Worm (Caenorhabditis elegans) whole organism, mixed stage, embryonic: ENCODE measurements around the gene R06F6.14.

ENCODE experiments used
- M03D4.4 ChIP-seq: sonication (generic microtip); optimal IDR thresholded peaks from 2 replicates; lab custom pipeline; 2017; ENCODE audit warnings: mild to moderate bottlenecking, missing genetic modification characterization, missing compliant biosample characterization
- bed-3 ChIP-seq: fragments of 200-800 bp; sonication (Bioruptor generic); optimal IDR thresholded peaks from 3 replicates; lab custom pipeline; 2018; ENCODE audit warnings: mild to moderate bottlenecking, missing genetic modification characterization, moderate library complexity, missing compliant biosample characterization
- blmp-1 ChIP-seq: fragments of 150-350 bp; optimal IDR thresholded peaks from 2 replicates; lab custom pipeline; 2014; ENCODE audit warnings: missing biosample characterization, missing genetic modification characterization
- ceh-39 ChIP-seq: fragments of 150-350 bp; optimal IDR thresholded peaks from 2 replicates; lab custom pipeline; 2014; ENCODE audit warnings: missing biosample characterization, missing genetic modification characterization
- ces-1 ChIP-seq: fragments of 150-350 bp; optimal IDR thresholded peaks from 2 replicates; lab custom pipeline; 2014; ENCODE audit warnings: missing biosample characterization, missing genetic modification reagents, missing genetic modification characterization
- elt-1 ChIP-seq: sonication (generic microtip); optimal IDR thresholded peaks from 2 replicates; lab custom pipeline; 2017; ENCODE audit warnings: missing genetic modification characterization, mild to moderate bottlenecking, missing compliant biosample characterization, antibody characterized with exemption, moderate library complexity, borderline replicate concordance; ENCODE audit not compliant: insufficient read depth
- elt-3 ChIP-seq: fragments of 150-350 bp; optimal IDR thresholded peaks from 2 replicates; lab custom pipeline; 2014; ENCODE audit warnings: missing biosample characterization, missing genetic modification characterization
- flh-1 ChIP-seq: fragments of 200-800 bp; sonication (Bioruptor generic); optimal IDR thresholded peaks from 2 replicates; lab custom pipeline; 2018; ENCODE audit warnings: mild to moderate bottlenecking, missing genetic modification characterization, moderate library complexity, missing compliant biosample characterization
- ham-2 ChIP-seq: fragments of 200-800 bp; sonication (Bioruptor generic); optimal IDR thresholded peaks from 2 replicates; lab custom pipeline; 2018; ENCODE audit warnings: mild to moderate bottlenecking, missing genetic modification characterization, missing compliant biosample characterization
- hlh-1 ChIP-seq: fragments of 150-350 bp; optimal IDR thresholded peaks from 2 replicates; lab custom pipeline; 2014; ENCODE audit warnings: missing biosample characterization, missing genetic modification reagents, missing genetic modification characterization
- lin-13 ChIP-seq: fragments of 150-350 bp; optimal IDR thresholded peaks from 2 replicates; lab custom pipeline; 2014; ENCODE audit warnings: missing biosample characterization, missing genetic modification characterization
- lsy-2 ChIP-seq: fragments of 150-350 bp; optimal IDR thresholded peaks from 2 replicates; lab custom pipeline; 2014; ENCODE audit warnings: missing biosample characterization, missing genetic modification characterization
- mab-5 ChIP-seq: fragments of 150-350 bp; optimal IDR thresholded peaks from 2 replicates; lab custom pipeline; 2014; ENCODE audit warnings: missing biosample characterization, missing genetic modification characterization
- mep-1 ChIP-seq: fragments of 150-350 bp; optimal IDR thresholded peaks from 2 replicates; lab custom pipeline; 2017; ENCODE audit warnings: missing biosample characterization, missing genetic modification reagents, missing genetic modification characterization, inconsistent platforms
- nhr-2 ChIP-seq: fragments of 150-350 bp; optimal IDR thresholded peaks from 2 replicates; lab custom pipeline; 2014; ENCODE audit warnings: missing biosample characterization, missing genetic modification characterization
- nhr-237 ChIP-seq: fragments of 150-350 bp; optimal IDR thresholded peaks from 2 replicates; lab custom pipeline; 2014; ENCODE audit warnings: missing biosample characterization, missing genetic modification characterization
- nhr-28 ChIP-seq: fragments of 150-350 bp; optimal IDR thresholded peaks from 2 replicates; lab custom pipeline; 2014; ENCODE audit warnings: missing biosample characterization, missing genetic modification characterization
- nhr-76 ChIP-seq: sonication (generic microtip); optimal IDR thresholded peaks from 2 replicates; lab custom pipeline; 2017; ENCODE audit warnings: missing biosample characterization, missing genetic modification characterization
- pha-4 ChIP-seq: fragments of 150-350 bp; optimal IDR thresholded peaks from 2 replicates; lab custom pipeline; 2018; ENCODE audit warnings: missing biosample characterization, missing genetic modification reagents, missing genetic modification characterization
- sem-2 ChIP-seq: fragments of 200-800 bp; sonication (Bioruptor generic); optimal IDR thresholded peaks from 2 replicates; lab custom pipeline; 2018; ENCODE audit warnings: mild to moderate bottlenecking, missing genetic modification characterization, missing compliant biosample characterization
- snpc-4 ChIP-seq: fragments of 150-350 bp; optimal IDR thresholded peaks from 2 replicates; lab custom pipeline; 2014; ENCODE audit warnings: missing biosample characterization, missing genetic modification characterization
- sptf-1 ChIP-seq: sonication (generic microtip); optimal IDR thresholded peaks from 2 replicates; lab custom pipeline; 2017; ENCODE audit warnings: mild to moderate bottlenecking, missing genetic modification characterization, moderate library complexity, missing compliant biosample characterization
- tbx-8 ChIP-seq: fragments of 200-800 bp; sonication (Bioruptor generic); optimal IDR thresholded peaks from 2 replicates; lab custom pipeline; 2018; ENCODE audit warnings: mild to moderate bottlenecking, missing genetic modification characterization, moderate library complexity, missing compliant biosample characterization
- unc-120 ChIP-seq: sonication (generic microtip); optimal IDR thresholded peaks from 2 replicates; lab custom pipeline; 2017; ENCODE audit warnings: missing genetic modification characterization, missing compliant biosample characterization; ENCODE audit not compliant: poor library complexity, severe bottlenecking
- unc-39 ChIP-seq: fragments of 150-350 bp; optimal IDR thresholded peaks from 2 replicates; lab custom pipeline; 2014; ENCODE audit warnings: missing biosample characterization, missing genetic modification characterization
- unc-62 ChIP-seq: fragments of 150-350 bp; optimal IDR thresholded peaks from 2 replicates; lab custom pipeline; 2014; ENCODE audit warnings: missing biosample characterization, missing genetic modification reagents, missing genetic modification characterization
- zip-8 ChIP-seq: fragments of 150-350 bp; optimal IDR thresholded peaks from 2 replicates; lab custom pipeline; 2014; ENCODE audit warnings: missing biosample characterization, missing genetic modification characterization
- ztf-11 ChIP-seq: fragments of 150-350 bp; optimal IDR thresholded peaks from 2 replicates; lab custom pipeline; 2014; ENCODE audit warnings: missing biosample characterization, missing genetic modification characterization

The R06F6.14 gene

DNA sequence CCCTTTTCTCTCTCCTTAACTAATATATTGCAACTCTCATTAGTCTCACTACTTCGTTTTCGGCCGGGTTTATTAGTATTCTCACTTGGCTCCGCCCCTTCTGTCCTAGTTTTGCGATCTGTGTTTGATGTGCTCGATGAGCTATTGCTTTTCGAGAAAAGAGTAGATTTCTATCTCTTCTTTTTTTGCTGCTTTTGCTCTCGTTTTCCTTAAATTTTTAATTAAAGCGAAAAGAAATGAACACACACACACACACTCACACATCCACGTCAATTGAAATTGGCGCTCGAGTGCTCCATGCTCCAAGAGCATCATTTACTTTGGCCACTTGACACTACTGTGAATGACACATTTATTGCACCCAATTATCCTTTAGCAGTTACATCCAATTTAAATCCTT lies 4.7 kb upstream of the R06F6.14 start:
- TF ChIP-seq ces-1 (GFP tag; lab: Kevin White, UChicago) = peak; percentile 17
- no peak for TF ChIP-seq tbx-8
- TF ChIP-seq, all 35 proteins: peak for 1

DNA sequence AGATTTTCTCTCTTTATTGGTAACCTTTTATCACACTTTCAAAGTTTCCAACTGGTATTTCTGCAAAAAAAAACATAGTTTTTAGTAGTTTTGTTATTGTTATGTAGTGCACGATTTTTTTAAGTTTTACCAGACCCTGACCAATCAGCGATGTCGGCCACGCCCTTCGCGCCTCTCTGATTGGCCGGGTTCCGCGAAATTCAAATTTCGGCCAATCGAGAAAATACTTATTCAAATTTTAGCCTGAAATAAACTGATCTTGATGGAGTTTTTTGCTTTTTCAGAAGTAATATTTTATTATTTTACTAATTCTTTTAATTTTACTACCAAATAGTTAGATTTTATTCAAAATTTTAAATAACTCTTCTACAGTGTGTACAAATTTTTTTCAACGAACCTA lies 4.2 kb upstream of the R06F6.14 start:
- no peak for TF ChIP-seq snpc-4
- TF ChIP-seq lsy-2 (tag; lab: Kevin White, UChicago) = no peak
- no peak for TF ChIP-seq zip-8 (tag; lab: Kevin White, UChicago)
- TF ChIP-seq nhr-237 (tag; lab: Kevin White, UChicago) = no peak
- no peak for TF ChIP-seq ces-1 (GFP tag; lab: Kevin White, UChicago)
- TF ChIP-seq unc-120 (tag; lab: Kevin White, UChicago) = no peak
- TF ChIP-seq sptf-1 (tag; lab: Kevin White, UChicago) = no peak
- TF ChIP-seq blmp-1 = no peak
- no peak for TF ChIP-seq hlh-1
- no peak for TF ChIP-seq sem-2 (GFP tag; lab: Kevin White, UChicago)

DNA sequence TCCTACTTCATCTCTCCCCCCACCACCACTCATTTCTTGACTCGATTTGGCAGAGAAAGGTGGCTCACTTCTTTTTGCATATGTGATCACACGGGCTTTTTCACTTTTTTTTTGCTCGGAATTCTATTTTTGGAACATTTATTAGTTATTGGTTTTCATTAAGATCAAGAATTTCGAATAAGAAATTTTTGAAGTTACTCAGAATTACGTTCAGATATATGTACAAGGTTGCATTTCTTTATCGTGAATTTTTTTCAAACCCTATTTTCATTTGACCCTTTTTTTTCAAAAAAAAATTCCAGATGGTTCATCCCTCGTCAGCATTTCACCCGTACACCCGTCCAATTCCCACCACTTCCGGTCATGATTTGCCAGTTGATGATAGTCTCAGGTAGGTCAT lies 3.7 kb upstream of the R06F6.14 start, which contains the start of gene ceh-62:
ceh-62 (plus strand) TSS at position 301 of the 400 bp plus-strand sequence.
- TF ChIP-seq nhr-76 (tag; lab: Kevin White, UChicago) (no peak), flh-1 (GFP tag; lab: Kevin White, UChicago) (no peak), bed-3 (GFP tag; lab: Kevin White, UChicago) (no peak), hlh-1 (no peak), lsy-2 (tag; lab: Kevin White, UChicago) (no peak), snpc-4 (no peak), nhr-2 (tag; lab: Kevin White, UChicago) (no peak), mep-1 (no peak), blmp-1 (no peak), ces-1 (GFP tag; lab: Kevin White, UChicago) (no peak), pha-4 (tag; lab: Kevin White, UChicago) (no peak)

DNA sequence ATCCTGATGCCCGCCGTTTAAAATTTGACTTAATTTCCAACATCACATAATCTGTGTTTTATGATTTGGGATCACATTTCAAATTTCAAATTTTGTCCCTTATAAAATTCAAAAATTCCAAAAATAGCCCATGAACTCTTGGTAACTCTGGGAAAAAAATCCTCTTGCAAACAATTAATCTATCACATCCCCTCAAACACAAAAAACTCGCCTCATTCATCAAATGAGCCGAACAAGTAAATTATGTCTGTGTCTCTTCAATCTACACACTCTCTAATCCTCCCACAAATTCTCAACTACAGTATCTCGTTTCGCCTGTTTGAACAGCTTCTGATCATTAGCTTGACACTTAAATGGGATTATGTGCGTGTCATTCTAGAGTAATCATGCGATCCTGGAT lies 1.6 kb downstream of the R06F6.14 start, which contains the start of gene msrp-7:
msrp-7 (plus strand) TSS at position 301 of the 400 bp plus-strand sequence.
- TF ChIP-seq pha-4 (tag; lab: Kevin White, UChicago) (no peak), lsy-2 (tag; lab: Kevin White, UChicago) (no peak), sptf-1 (tag; lab: Kevin White, UChicago) (no peak), mab-5 (tag; lab: Kevin White, UChicago) (no peak), blmp-1 (no peak), hlh-1 (no peak), snpc-4 (no peak), ztf-11 (tag; lab: Kevin White, UChicago) (no peak), elt-1 (tag; lab: Kevin White, UChicago) (no peak), ceh-39 (tag; lab: Kevin White, UChicago) (no peak), unc-120 (tag; lab: Kevin White, UChicago) (no peak), zip-8 (tag; lab: Kevin White, UChicago) (no peak), ham-2 (GFP tag; lab: Kevin White, UChicago) (no peak), unc-39 (tag; lab: Kevin White, UChicago) (no peak), elt-3 (tag; lab: Kevin White, UChicago) (no peak), mep-1 (no peak), sem-2 (GFP tag; lab: Kevin White, UChicago) (no peak)

DNA sequence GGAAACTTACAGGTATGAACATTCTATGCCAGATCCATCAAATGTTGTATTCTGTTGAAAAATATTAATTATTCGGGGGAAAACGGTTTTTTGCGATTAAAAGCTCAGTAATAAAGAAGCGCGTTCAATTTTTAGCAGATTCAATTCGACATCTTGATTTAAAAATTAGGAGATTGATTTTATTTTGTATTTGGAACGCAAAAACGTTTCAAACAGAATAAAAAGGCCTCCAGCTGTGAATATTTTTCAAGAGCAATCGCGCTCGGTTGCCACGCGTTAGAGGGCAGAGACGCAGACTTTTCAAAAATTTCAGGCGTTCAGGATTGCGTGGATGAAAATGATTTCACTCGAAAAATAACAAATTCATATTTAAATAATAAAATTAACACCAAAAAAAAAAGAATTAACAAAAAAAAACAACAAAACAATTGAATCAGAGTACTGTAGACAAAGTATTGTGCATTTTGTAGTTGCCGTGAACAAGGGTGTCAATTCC lies 10.9 kb downstream of the R06F6.14 start, which contains the start of gene R06F6.8:
R06F6.8 (minus strand) TSS at position 51 of the 496 bp plus-strand sequence.
- TF ChIP-seq snpc-4 (no peak), unc-62 (GFP tag; lab: Kevin White, UChicago) (no peak), elt-1 (tag; lab: Kevin White, UChicago) (no peak), unc-120 (tag; lab: Kevin White, UChicago) (no peak), ces-1 (GFP tag; lab: Kevin White, UChicago) (peak; percentile 12)

DNA sequence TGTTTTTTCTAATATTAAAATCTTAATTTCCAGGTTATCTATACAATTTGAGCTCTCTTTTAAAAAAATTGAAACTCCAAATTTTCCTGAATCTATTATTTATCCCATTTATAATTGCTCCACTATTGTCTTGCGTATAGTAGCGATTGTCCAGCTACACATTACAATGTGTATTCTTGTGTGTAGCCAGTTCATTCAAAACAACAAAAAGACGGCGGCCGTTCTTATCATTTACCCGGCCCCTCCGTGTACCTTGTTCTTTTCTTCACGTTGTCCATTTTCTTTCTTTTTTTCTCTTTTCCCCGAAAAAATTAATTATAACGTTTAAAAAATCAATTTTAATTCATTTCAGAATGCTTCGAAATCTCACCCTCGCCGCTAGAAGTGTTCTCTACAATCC lies 11.6 kb downstream of the R06F6.14 start, which contains the start of gene ech-4:
ech-4 (plus strand) TSS at position 353 of the 400 bp plus-strand sequence.
- TF ChIP-seq nhr-28 (tag; lab: Kevin White, UChicago) = no peak
- TF ChIP-seq ces-1 (GFP tag; lab: Kevin White, UChicago) = no peak
- no peak for TF ChIP-seq mab-5 (tag; lab: Kevin White, UChicago)
- no peak for TF ChIP-seq elt-3 (tag; lab: Kevin White, UChicago)
- no peak for TF ChIP-seq nhr-237 (tag; lab: Kevin White, UChicago)
- no peak for TF ChIP-seq bed-3 (GFP tag; lab: Kevin White, UChicago)
- no peak for TF ChIP-seq pha-4 (tag; lab: Kevin White, UChicago)
- no peak for TF ChIP-seq M03D4.4 (tag; lab: Kevin White, UChicago)
- no peak for TF ChIP-seq lin-13 (tag; lab: Kevin White, UChicago)
- no peak for TF ChIP-seq tbx-8
- TF ChIP-seq elt-1 (tag; lab: Kevin White, UChicago) = no peak
